Fruit fly (Drosophila melanogaster) whole organism, embryonic: ENCODE results near the gene Lcp65Ag3.

Experiments used
- B-H2 ChIP-seq: fragments of 200-800 bp; sonication (Bioruptor generic); optimal IDR thresholded peaks from 2 replicates; lab custom pipeline; 2018; ENCODE audit warnings: missing biosample characterization, mild to moderate bottlenecking, missing genetic modification characterization
- CG10209 ChIP-seq: fragments of 200-800 bp; sonication (Bioruptor generic); optimal IDR thresholded peaks from 3 replicates; lab custom pipeline; 2017; ENCODE audit warnings: missing biosample characterization, mild to moderate bottlenecking, missing genetic modification characterization, missing genetic modification reagents
- CG10654 ChIP-seq: fragments of 200-800 bp; sonication (Bioruptor generic); optimal IDR thresholded peaks from 2 replicates; lab custom pipeline; 2016; ENCODE audit warnings: missing biosample characterization, missing genetic modification characterization
- CG11398 ChIP-seq: fragments of 200-800 bp; sonication (Bioruptor generic); optimal IDR thresholded peaks from 2 replicates; lab custom pipeline; 2016; ENCODE audit warnings: missing biosample characterization, missing genetic modification characterization
- CG11504 ChIP-seq: fragments of 200-800 bp; sonication (Bioruptor generic); optimal IDR thresholded peaks from 3 replicates; lab custom pipeline; 2019; ENCODE audit warnings: missing biosample characterization, mild to moderate bottlenecking, missing genetic modification characterization, moderate library complexity
- CG11560 ChIP-seq: fragments of 200-800 bp; sonication (Bioruptor generic); IDR thresholded peaks from 3 replicates; pipeline ENCODE4 v1.3.6; 2022; ENCODE audit warnings: missing biosample characterization, missing genetic modification characterization
- CG12155 ChIP-seq: fragments of 200-800 bp; sonication (Bioruptor generic); optimal IDR thresholded peaks from 3 replicates; lab custom pipeline; 2016; ENCODE audit warnings: missing biosample characterization, missing genetic modification characterization
- CG13775 ChIP-seq: fragments of 200-800 bp; sonication (Bioruptor generic); optimal IDR thresholded peaks from 3 replicates; lab custom pipeline; 2017; ENCODE audit warnings: missing biosample characterization, mild to moderate bottlenecking, missing genetic modification characterization
- CG15011 ChIP-seq: fragments of 200-800 bp; sonication (Bioruptor generic); optimal IDR thresholded peaks from 3 replicates; lab custom pipeline; 2018; ENCODE audit warnings: missing biosample characterization, mild to moderate bottlenecking, missing genetic modification characterization
- CG15696 ChIP-seq: fragments of 200-800 bp; sonication (Bioruptor generic); optimal IDR thresholded peaks from 2 replicates; lab custom pipeline; 2019; ENCODE audit warnings: missing biosample characterization, mild to moderate bottlenecking, missing genetic modification characterization, moderate library complexity
- CG17385 ChIP-seq: fragments of 200-800 bp; sonication (Bioruptor generic); optimal IDR thresholded peaks from 3 replicates; lab custom pipeline; 2018; ENCODE audit warnings: missing biosample characterization, mild to moderate bottlenecking, missing genetic modification characterization
- CG17612 ChIP-seq: fragments of 200-800 bp; sonication (Bioruptor generic); IDR thresholded peaks from 2 replicates; pipeline ENCODE4 v1.3.6; 2022; ENCODE audit warnings: missing biosample characterization, missing genetic modification characterization
- CG18011 ChIP-seq: fragments of 200-800 bp; sonication (Bioruptor generic); optimal IDR thresholded peaks from 2 replicates; lab custom pipeline; 2017; ENCODE audit warnings: missing biosample characterization, missing genetic modification characterization, mild to moderate bottlenecking, moderate library complexity, missing genotype
- CG2712 ChIP-seq: fragments of 200-800 bp; optimal IDR thresholded peaks from 3 replicates; lab custom pipeline; 2019; ENCODE audit warnings: missing biosample characterization, mild to moderate bottlenecking, missing genetic modification characterization, moderate library complexity
- CG3163 ChIP-seq: fragments of 200-800 bp; sonication (Bioruptor generic); optimal IDR thresholded peaks from 3 replicates; lab custom pipeline; 2016; ENCODE audit warnings: missing biosample characterization, missing genetic modification characterization
- CG4282 ChIP-seq: fragments of 200-800 bp; sonication (Bioruptor generic); optimal IDR thresholded peaks from 2 replicates; lab custom pipeline; 2016; ENCODE audit warnings: missing biosample characterization, missing genetic modification characterization
- CG4328 ChIP-seq: fragments of 200-800 bp; sonication (Bioruptor generic); optimal IDR thresholded peaks from 3 replicates; lab custom pipeline; 2017; ENCODE audit warnings: missing biosample characterization, missing genetic modification reagents, missing genetic modification characterization
- CG4854 ChIP-seq: fragments of 200-800 bp; sonication (Bioruptor generic); optimal IDR thresholded peaks from 2 replicates; lab custom pipeline; 2016; ENCODE audit warnings: missing biosample characterization, missing genetic modification characterization, inconsistent platforms
- CG7372 ChIP-seq: fragments of 200-800 bp; sonication (Bioruptor generic); IDR thresholded peaks from 2 replicates; pipeline ENCODE4 v1.3.6; 2022; ENCODE audit warnings: missing biosample characterization, missing genetic modification characterization
- CG9932 ChIP-seq: fragments of 200-800 bp; sonication (Bioruptor generic); IDR thresholded peaks from 2 replicates; pipeline ENCODE4 v1.3.6; 2022; ENCODE audit warnings: missing biosample characterization, missing genetic modification characterization
- Dad ChIP-seq: fragments of 200-800 bp; sonication (Bioruptor generic); optimal IDR thresholded peaks from 3 replicates; lab custom pipeline; 2016; ENCODE audit warnings: missing biosample characterization, missing genetic modification characterization
- Dip3 ChIP-seq: fragments of 200-800 bp; sonication (Bioruptor generic); optimal IDR thresholded peaks from 3 replicates; lab custom pipeline; 2016; ENCODE audit warnings: missing biosample characterization, missing genetic modification characterization
- ERR ChIP-seq: fragments of 200-800 bp; sonication (Bioruptor generic); optimal IDR thresholded peaks from 2 replicates; lab custom pipeline; 2016; ENCODE audit warnings: missing biosample characterization, missing genetic modification characterization
- Fer1 ChIP-seq: fragments of 200-800 bp; sonication (Bioruptor generic); optimal IDR thresholded peaks from 2 replicates; lab custom pipeline; 2017; ENCODE audit warnings: missing biosample characterization, mild to moderate bottlenecking, missing genetic modification characterization
- GATAe ChIP-seq: fragments of 200-800 bp; sonication (Bioruptor generic); conservative IDR thresholded peaks from 2 replicates; pipeline ENCODE4 v1.3.6; 2022; ENCODE audit warnings: missing biosample characterization, missing genetic modification characterization
- H15 ChIP-seq: fragments of 200-800 bp; sonication (Bioruptor generic); IDR thresholded peaks from 3 replicates; pipeline ENCODE4 v1.3.6; 2022; ENCODE audit warnings: missing biosample characterization, missing genetic modification characterization
- Poxn ChIP-seq: fragments of 200-800 bp; sonication (Bioruptor generic); IDR thresholded peaks from 2 replicates; pipeline ENCODE4 v1.3.6; 2022; ENCODE audit warnings: missing biosample characterization, missing genetic modification characterization
- Rx ChIP-seq: fragments of 200-800 bp; sonication (Bioruptor generic); IDR thresholded peaks from 2 replicates; pipeline ENCODE4 v1.3.6; 2022; ENCODE audit warnings: missing biosample characterization, missing genetic modification characterization
- Sry-β ChIP-seq: fragments of 200-800 bp; sonication (Bioruptor generic); optimal IDR thresholded peaks from 2 replicates; lab custom pipeline; 2018; ENCODE audit warnings: missing biosample characterization, mild to moderate bottlenecking, missing genetic modification characterization, moderate library complexity
- ab ChIP-seq: fragments of 200-800 bp; sonication (Bioruptor generic); optimal IDR thresholded peaks from 2 replicates; lab custom pipeline; 2016; ENCODE audit warnings: missing biosample characterization, missing genetic modification characterization
- ato ChIP-seq: fragments of 200-800 bp; sonication (Bioruptor generic); IDR thresholded peaks from 2 replicates; pipeline ENCODE4 v1.3.6; 2022; ENCODE audit warnings: missing biosample characterization, missing genetic modification characterization; ENCODE audit not compliant: partially characterized antibody
- bigmax ChIP-seq: fragments of 200-800 bp; sonication (Bioruptor generic); optimal IDR thresholded peaks from 2 replicates; lab custom pipeline; 2018; ENCODE audit warnings: missing biosample characterization, mild to moderate bottlenecking, missing genetic modification characterization
- cad ChIP-seq: fragments of >200 bp; optimal IDR thresholded peaks from 2 replicates; lab custom pipeline; 2017; ENCODE audit warnings: missing biosample characterization, missing genetic modification characterization
- cg ChIP-seq: fragments of 200-800 bp; sonication (Bioruptor generic); optimal IDR thresholded peaks from 3 replicates; lab custom pipeline; 2019; ENCODE audit warnings: missing biosample characterization, mild to moderate bottlenecking, missing genetic modification characterization, moderate library complexity
- ci ChIP-seq: fragments of 200-800 bp; sonication (Bioruptor generic); IDR thresholded peaks from 3 replicates; pipeline ENCODE4 v1.3.6; 2022; ENCODE audit warnings: missing biosample characterization, missing genetic modification characterization
- dysf ChIP-seq: fragments of 200-800 bp; sonication (Bioruptor generic); IDR thresholded peaks from 3 replicates; pipeline ENCODE4 v1.3.6; 2022; ENCODE audit warnings: missing biosample characterization, missing genetic modification characterization
- en ChIP-seq: fragments of 200-800 bp; sonication (Bioruptor generic); optimal IDR thresholded peaks from 2 replicates; lab custom pipeline; 2016; ENCODE audit warnings: missing biosample characterization, missing genetic modification characterization
- fd102C ChIP-seq: fragments of 200-800 bp; sonication (Bioruptor generic); optimal IDR thresholded peaks from 2 replicates; lab custom pipeline; 2018; ENCODE audit warnings: missing biosample characterization, mild to moderate bottlenecking, missing genetic modification characterization, moderate library complexity
- ftz-f1 ChIP-seq: fragments of 200-800 bp; sonication (Bioruptor generic); optimal IDR thresholded peaks from 2 replicates; lab custom pipeline; 2016; ENCODE audit warnings: missing biosample characterization, missing genetic modification characterization
- grn ChIP-seq: fragments of 200-800 bp; sonication (Bioruptor generic); optimal IDR thresholded peaks from 3 replicates; lab custom pipeline; 2017; ENCODE audit warnings: missing biosample characterization, missing genetic modification characterization
- hth ChIP-seq: fragments of >200 bp; optimal IDR thresholded peaks from 2 replicates; lab custom pipeline; 2017; ENCODE audit warnings: inconsistent platforms
- mam ChIP-seq: fragments of 200-800 bp; sonication (Bioruptor generic); optimal IDR thresholded peaks from 3 replicates; lab custom pipeline; 2016; ENCODE audit warnings: missing biosample characterization, missing genetic modification characterization
- pho ChIP-seq: fragments of 200-800 bp; sonication (Bioruptor generic); optimal IDR thresholded peaks from 2 replicates; lab custom pipeline; 2016; ENCODE audit warnings: missing biosample characterization, missing genetic modification characterization
- sim ChIP-seq: fragments of 200-800 bp; sonication (Bioruptor generic); IDR thresholded peaks from 2 replicates; pipeline ENCODE4 v1.3.6; 2022; ENCODE audit warnings: missing biosample characterization, missing genetic modification characterization
- sna ChIP-seq: fragments of 200-800 bp; sonication (Bioruptor generic); IDR thresholded peaks from 2 replicates; pipeline ENCODE4 v1.3.6; 2022; ENCODE audit warnings: missing biosample characterization, missing genetic modification characterization; ENCODE audit not compliant: partially characterized antibody
- sug ChIP-seq: fragments of 200-800 bp; optimal IDR thresholded peaks from 2 replicates; lab custom pipeline; 2019; ENCODE audit warnings: missing biosample characterization, mild to moderate bottlenecking, missing genetic modification characterization, moderate library complexity
- unc-4 ChIP-seq: fragments of 200-800 bp; sonication (Bioruptor generic); IDR thresholded peaks from 2 replicates; pipeline ENCODE4 v1.3.6; 2022; ENCODE audit warnings: missing biosample characterization, missing genetic modification characterization; ENCODE audit not compliant: partially characterized antibody
- vnd ChIP-seq: fragments of 200-800 bp; sonication (Bioruptor generic); IDR thresholded peaks from 3 replicates; pipeline ENCODE4 v1.3.6; 2022; ENCODE audit warnings: missing biosample characterization, missing genetic modification characterization; ENCODE audit not compliant: partially characterized antibody
- vvl ChIP-seq: fragments of 200-800 bp; sonication (Bioruptor generic); IDR thresholded peaks from 2 replicates; pipeline ENCODE4 v1.3.6; 2022; ENCODE audit warnings: missing biosample characterization, missing genetic modification characterization
- wek ChIP-seq: fragments of 200-800 bp; sonication (Bioruptor generic); optimal IDR thresholded peaks from 3 replicates; lab custom pipeline; 2018; ENCODE audit warnings: missing biosample characterization, mild to moderate bottlenecking, missing genetic modification characterization, moderate library complexity
- z ChIP-seq: fragments of 200-800 bp; sonication (Bioruptor generic); IDR thresholded peaks from 3 replicates; pipeline ENCODE4 v1.3.6; 2022; ENCODE audit warnings: missing biosample characterization, missing genetic modification characterization
- zen ChIP-seq: fragments of 200-800 bp; sonication (Bioruptor generic); optimal IDR thresholded peaks from 3 replicates; lab custom pipeline; 2018; ENCODE audit warnings: missing biosample characterization, mild to moderate bottlenecking, missing genetic modification characterization, moderate library complexity

Gene Lcp65Ag3

DNA sequence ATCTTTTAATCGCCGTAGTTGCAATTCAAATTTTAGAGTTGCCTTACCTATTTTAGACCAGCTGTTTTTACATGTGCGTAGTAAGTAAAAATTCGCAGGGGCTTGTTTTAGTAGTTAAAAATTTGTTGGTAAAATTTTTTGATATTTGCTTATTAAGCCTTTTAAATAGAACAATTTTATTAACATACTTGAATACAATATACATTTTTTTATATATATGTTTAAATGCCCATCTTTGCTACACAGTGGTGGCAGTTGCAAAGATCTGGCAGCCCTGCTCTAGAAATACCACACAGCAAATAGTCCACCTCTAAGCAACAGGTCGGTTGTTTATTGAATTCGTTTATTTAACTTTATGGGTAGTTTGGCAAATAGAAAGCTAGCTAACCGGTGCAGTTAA is 36.1 kb downstream of the Lcp65Ag3 start, which contains the start of the genes CG10467 and loj (continued):
- TF ChIP-seq ERR (peak; percentile 16), cg (GFP tag; lab: Kevin White, UChicago) (no peak), CG15011 (GFP tag; lab: Kevin White, UChicago) (peak; percentile 81), sna (GFP tag; lab: Robert Waterston, UW) (peak; percentile 84), Sry-β (GFP tag; lab: Kevin White, UChicago) (peak; percentile 37), CG17612 (GFP tag; lab: Robert Waterston, UW) (peak; percentile 91), mam (GFP tag; lab: Kevin White, UChicago) (peak; percentile 93), H15 (GFP tag; lab: Robert Waterston, UW) (peak; percentile 96), CG9932 (peak; percentile 99), wek (GFP tag; lab: Kevin White, UChicago) (no peak), CG4282 (peak; percentile 43), Rx (peak; percentile 94), cad (GFP tag; lab: Kevin White, UChicago) (no peak), dysf (GFP tag; lab: Robert Waterston, UW) (peak; percentile 98), CG3163 (GFP tag; lab: Kevin White, UChicago) (peak; percentile 56), bigmax (GFP tag; lab: Kevin White, UChicago) (no peak), ato (no peak; the same call in 1 of the 2 replicates), CG11504 (tag; lab: Kevin White, UChicago) (peak; percentile 95), z (GFP tag; lab: Robert Waterston, UW) (peak; percentile 57; the same call in 1 of the 3 replicates), CG15696 (peak; percentile 98), fd102C (GFP tag; lab: Kevin White, UChicago) (peak; percentile 70), vnd (GFP tag; lab: Robert Waterston, UW) (peak; percentile 65), Dip3 (GFP tag; lab: Kevin White, UChicago) (peak; percentile 84), hth (lab: Kevin White, UChicago) (no peak), CG4328 (GFP tag; lab: Kevin White, UChicago) (peak; percentile 91), grn (GFP tag; lab: Kevin White, UChicago) (peak; percentile 67), Poxn (peak; percentile 93), CG18011 (GFP tag; lab: Kevin White, UChicago) (peak; percentile 86), CG17385 (peak; percentile 85), CG12155 (GFP tag; lab: Kevin White, UChicago) (peak; percentile 96), ab (GFP tag; lab: Kevin White, UChicago) (peak; percentile 56), vvl (GFP tag; lab: Robert Waterston, UW) (peak; percentile 97), CG11560 (tag; lab: Robert Waterston, UW) (peak; percentile 91), CG10654 (peak; percentile 96), Fer1 (peak; percentile 90), sim (peak; percentile 71; the same call in 1 of the 2 replicates), sug (peak; percentile 96), ftz-f1 (no peak), pho (GFP tag; lab: Kevin White, UChicago) (peak; percentile 85), unc-4 (GFP tag; lab: Robert Waterston, UW) (peak; percentile 72), Dad (GFP tag; lab: Kevin White, UChicago) (peak; percentile 73), B-H2 (GFP tag; lab: Kevin White, UChicago) (peak; percentile 94), en (peak; percentile 44), zen (tag; lab: Kevin White, UChicago) (peak; percentile 98), CG13775 (GFP tag; lab: Kevin White, UChicago) (peak; percentile 96), CG7372 (GFP tag; lab: Robert Waterston, UW) (peak; percentile 97), GATAe (GFP tag; lab: Robert Waterston, UW) (peak; percentile 92), CG10209 (GFP tag; lab: Kevin White, UChicago) (peak; percentile 95), CG2712 (tag; lab: Kevin White, UChicago) (peak; percentile 95), ci (GFP tag; lab: Robert Waterston, UW) (peak; percentile 94), CG11398 (GFP tag; lab: Kevin White, UChicago) (peak; percentile 23), CG4854 (GFP tag; lab: Kevin White, UChicago) (peak; percentile 86)
